Fruit fly (Drosophila melanogaster) whole organism, embryonic: Measurements from ENCODE around the gene Uggt.

Experiments
- ATbp ChIP-seq: fragments of 200-800 bp; sonication (Bioruptor generic); optimal IDR thresholded peaks from 2 replicates; lab custom pipeline; 2017; ENCODE audit warnings: missing biosample characterization, mild to moderate bottlenecking, missing genetic modification characterization, missing genetic modification reagents
- Antp ChIP-seq: fragments of 200-800 bp; sonication (Bioruptor generic); optimal IDR thresholded peaks from 3 replicates; lab custom pipeline; 2016; ENCODE audit warnings: missing biosample characterization, missing genetic modification characterization
- BEAF-32 ChIP-seq: fragments of 200-800 bp; sonication (Bioruptor generic); optimal IDR thresholded peaks from 3 replicates; lab custom pipeline; 2017; ENCODE audit warnings: missing biosample characterization, missing genetic modification characterization, mild to moderate bottlenecking, moderate library complexity, missing genetic modification reagents
- CG1024 ChIP-seq: fragments of 200-800 bp; sonication (Bioruptor generic); IDR thresholded peaks from 2 replicates; pipeline ENCODE4 v1.3.6; 2022; ENCODE audit warnings: missing biosample characterization, missing genetic modification characterization
- CG10366 ChIP-seq: fragments of 200-800 bp; sonication (Bioruptor generic); IDR thresholded peaks from 2 replicates; pipeline ENCODE4 v1.3.6; 2022; ENCODE audit warnings: missing biosample characterization, missing genetic modification characterization
- CG11247 ChIP-seq: fragments of 200-800 bp; sonication (Bioruptor generic); IDR thresholded peaks from 2 replicates; pipeline ENCODE4 v1.3.6; 2022; ENCODE audit warnings: missing biosample characterization, missing genetic modification characterization
- CG12299 ChIP-seq: fragments of 200-800 bp; sonication (Bioruptor generic); optimal IDR thresholded peaks from 2 replicates; lab custom pipeline; 2018; ENCODE audit warnings: missing biosample characterization, mild to moderate bottlenecking, missing genetic modification characterization
- CG1233 ChIP-seq: fragments of 200-800 bp; sonication (Bioruptor generic); optimal IDR thresholded peaks from 4 replicates; lab custom pipeline; 2018; ENCODE audit warnings: missing biosample characterization, mild to moderate bottlenecking, missing genetic modification characterization
- CG12391 ChIP-seq: fragments of 200-800 bp; sonication (Bioruptor generic); optimal IDR thresholded peaks from 3 replicates; lab custom pipeline; 2018; ENCODE audit warnings: missing biosample characterization, mild to moderate bottlenecking, missing genetic modification characterization, moderate library complexity
- CG1602 ChIP-seq: fragments of 200-800 bp; sonication (Bioruptor generic); optimal IDR thresholded peaks from 3 replicates; lab custom pipeline; 2016; ENCODE audit warnings: missing biosample characterization, missing genetic modification characterization
- CG1603 ChIP-seq: fragments of 200-800 bp; sonication (Bioruptor generic); optimal IDR thresholded peaks from 2 replicates; lab custom pipeline; 2019; ENCODE audit warnings: missing biosample characterization, mild to moderate bottlenecking, missing genetic modification characterization, moderate library complexity
- CG18599 ChIP-seq: fragments of 200-800 bp; sonication (Bioruptor generic); optimal IDR thresholded peaks from 3 replicates; lab custom pipeline; 2017; ENCODE audit warnings: missing biosample characterization, missing genetic modification characterization, mild to moderate bottlenecking, moderate library complexity, missing genetic modification reagents
- CG2202 ChIP-seq: fragments of 200-800 bp; sonication (Bioruptor generic); optimal IDR thresholded peaks from 2 replicates; lab custom pipeline; 2018; ENCODE audit warnings: missing biosample characterization, mild to moderate bottlenecking, missing genetic modification characterization
- CG32767 ChIP-seq: fragments of 200-800 bp; sonication (Bioruptor generic); IDR thresholded peaks from 2 replicates; pipeline ENCODE4 v1.3.6; 2022; ENCODE audit warnings: missing biosample characterization, missing genetic modification characterization
- CG32772 ChIP-seq: fragments of 200-800 bp; sonication (Bioruptor generic); IDR thresholded peaks from 2 replicates; pipeline ENCODE4 v1.3.6; 2022; ENCODE audit warnings: missing biosample characterization, missing genetic modification characterization
- CG4404 ChIP-seq: fragments of 200-800 bp; sonication (Bioruptor generic); IDR thresholded peaks from 2 replicates; pipeline ENCODE4 v1.3.6; 2022; ENCODE audit warnings: missing biosample characterization, missing genetic modification characterization
- CG6791 ChIP-seq: fragments of 200-800 bp; sonication (Bioruptor generic); IDR thresholded peaks from 3 replicates; pipeline ENCODE4 v1.3.6; 2022; ENCODE audit warnings: missing biosample characterization, missing genetic modification characterization; ENCODE audit not compliant: partially characterized antibody
- CrebB ChIP-seq: fragments of 200-800 bp; sonication (Bioruptor generic); optimal IDR thresholded peaks from 3 replicates; lab custom pipeline; 2018; ENCODE audit warnings: missing biosample characterization, mild to moderate bottlenecking, missing genetic modification characterization
- Dp ChIP-seq: fragments of 200-800 bp; sonication (Bioruptor generic); optimal IDR thresholded peaks from 2 replicates; lab custom pipeline; 2018; ENCODE audit warnings: missing biosample characterization, mild to moderate bottlenecking, missing genetic modification characterization, moderate library complexity
- HLHmδ ChIP-seq: fragments of 200-800 bp; sonication (Bioruptor generic); optimal IDR thresholded peaks from 2 replicates; lab custom pipeline; 2018; ENCODE audit warnings: missing biosample characterization, mild to moderate bottlenecking, missing genetic modification characterization, moderate library complexity
- Oaz ChIP-seq: fragments of 200-800 bp; sonication (Bioruptor generic); IDR thresholded peaks from 2 replicates; pipeline ENCODE4 v1.3.6; 2022; ENCODE audit warnings: missing biosample characterization, missing genetic modification characterization
- Ptx1 ChIP-seq: fragments of 200-800 bp; sonication (Bioruptor generic); IDR thresholded peaks from 2 replicates; pipeline ENCODE4 v1.3.6; 2022; ENCODE audit warnings: missing biosample characterization, missing genetic modification characterization
- Side ChIP-seq: fragments of 200-800 bp; sonication (Bioruptor generic); optimal IDR thresholded peaks from 2 replicates; lab custom pipeline; 2016; ENCODE audit warnings: missing biosample characterization, missing genetic modification characterization
- Ssrp ChIP-seq: fragments of 200-800 bp; sonication (Bioruptor generic); optimal IDR thresholded peaks from 2 replicates; lab custom pipeline; 2018; ENCODE audit warnings: missing biosample characterization, mild to moderate bottlenecking, missing genetic modification characterization, moderate library complexity
- TFAM ChIP-seq: fragments of 200-800 bp; sonication (Bioruptor generic); optimal IDR thresholded peaks from 2 replicates; lab custom pipeline; 2017; ENCODE audit warnings: missing biosample characterization, missing genetic modification characterization, inconsistent platforms
- Usf ChIP-seq: fragments of 200-800 bp; sonication (Bioruptor generic); optimal IDR thresholded peaks from 2 replicates; lab custom pipeline; 2017; ENCODE audit warnings: missing genotype, missing biosample characterization, missing genetic modification characterization
- Xbp1 ChIP-seq: fragments of 200-800 bp; sonication (Bioruptor generic); optimal IDR thresholded peaks from 3 replicates; lab custom pipeline; 2016; ENCODE audit warnings: missing biosample characterization, mild to moderate bottlenecking, missing genetic modification characterization
- ap ChIP-seq: fragments of 200-800 bp; sonication (Bioruptor generic); IDR thresholded peaks from 2 replicates; pipeline ENCODE4 v1.3.6; 2022; ENCODE audit warnings: missing biosample characterization, missing genetic modification characterization
- bsh ChIP-seq, 2 experiments: fragments of 200-800 bp; sonication (Bioruptor generic); optimal IDR thresholded peaks; 2 replicates each; lab custom pipeline; 2017 to 2018; ENCODE audit warnings: mild to moderate bottlenecking in 2 of 2, missing biosample characterization in 2 of 2, missing genetic modification characterization in 2 of 2, moderate library complexity in 1 of 2
- btn ChIP-seq: fragments of 200-800 bp; sonication (Bioruptor generic); optimal IDR thresholded peaks from 2 replicates; lab custom pipeline; 2016; ENCODE audit warnings: missing biosample characterization, missing genetic modification characterization
- da ChIP-seq: fragments of 200-800 bp; sonication (Bioruptor generic); optimal IDR thresholded peaks from 2 replicates; lab custom pipeline; 2016; ENCODE audit warnings: missing biosample characterization, missing genetic modification characterization
- emc ChIP-seq: fragments of 200-800 bp; sonication (Bioruptor generic); optimal IDR thresholded peaks from 2 replicates; lab custom pipeline; 2016; ENCODE audit warnings: missing biosample characterization, missing genetic modification characterization
- ewg ChIP-seq: fragments of 200-800 bp; sonication (Bioruptor generic); optimal IDR thresholded peaks from 3 replicates; lab custom pipeline; 2017; ENCODE audit warnings: mild to moderate bottlenecking, missing biosample characterization, missing genetic modification reagents, missing genetic modification characterization
- ftz-f1 ChIP-seq: fragments of 200-800 bp; sonication (Bioruptor generic); optimal IDR thresholded peaks from 2 replicates; lab custom pipeline; 2016; ENCODE audit warnings: missing biosample characterization, missing genetic modification characterization
- grn ChIP-seq: fragments of 200-800 bp; sonication (Bioruptor generic); optimal IDR thresholded peaks from 3 replicates; lab custom pipeline; 2017; ENCODE audit warnings: missing biosample characterization, missing genetic modification characterization
- gsb ChIP-seq: fragments of 200-800 bp; sonication (Bioruptor generic); IDR thresholded peaks from 2 replicates; pipeline ENCODE4 v1.3.6; 2022; ENCODE audit warnings: missing biosample characterization, missing genetic modification characterization
- jigr1 ChIP-seq: fragments of 200-800 bp; sonication (Bioruptor generic); IDR thresholded peaks from 3 replicates; pipeline ENCODE4 v1.3.6; 2022; ENCODE audit warnings: missing biosample characterization, missing genetic modification characterization
- luna ChIP-seq: fragments of 200-800 bp; sonication (Bioruptor generic); optimal IDR thresholded peaks from 2 replicates; lab custom pipeline; 2016; ENCODE audit warnings: missing biosample characterization, missing genetic modification characterization
- nmo ChIP-seq: fragments of 200-800 bp; sonication (Bioruptor generic); optimal IDR thresholded peaks from 2 replicates; lab custom pipeline; 2018; ENCODE audit warnings: missing biosample characterization, mild to moderate bottlenecking, missing genetic modification characterization, moderate library complexity
- run ChIP-seq: fragments of 200-800 bp; sonication (Bioruptor generic); optimal IDR thresholded peaks from 3 replicates; lab custom pipeline; 2018; ENCODE audit warnings: missing biosample characterization, mild to moderate bottlenecking, missing genetic modification characterization
- schlank ChIP-seq: fragments of 200-800 bp; sonication (Bioruptor generic); optimal IDR thresholded peaks from 2 replicates; lab custom pipeline; 2018; ENCODE audit warnings: missing biosample characterization, mild to moderate bottlenecking, missing genetic modification characterization
- shn ChIP-seq: fragments of 200-800 bp; sonication (Bioruptor generic); optimal IDR thresholded peaks from 3 replicates; lab custom pipeline; 2016; ENCODE audit warnings: missing biosample characterization, missing genetic modification characterization
- sisA ChIP-seq: fragments of 200-800 bp; sonication (Bioruptor generic); IDR thresholded peaks from 2 replicates; pipeline ENCODE4 v1.3.6; 2022; ENCODE audit warnings: missing biosample characterization, missing genetic modification characterization
- slou ChIP-seq: fragments of 200-800 bp; sonication (Bioruptor generic); optimal IDR thresholded peaks from 3 replicates; lab custom pipeline; 2016; ENCODE audit warnings: missing biosample characterization, missing genetic modification characterization
- so ChIP-seq: fragments of 200-800 bp; sonication (Bioruptor generic); IDR thresholded peaks from 3 replicates; pipeline ENCODE4 v1.3.6; 2022; ENCODE audit warnings: missing biosample characterization, missing genetic modification characterization
- stc ChIP-seq: fragments of 200-800 bp; sonication (Bioruptor generic); IDR thresholded peaks from 2 replicates; pipeline ENCODE4 v1.3.6; 2022; ENCODE audit warnings: missing biosample characterization, missing genetic modification characterization
- tin ChIP-seq: fragments of 200-800 bp; sonication (Bioruptor generic); optimal IDR thresholded peaks from 3 replicates; lab custom pipeline; 2016; ENCODE audit warnings: missing biosample characterization, missing genetic modification characterization
- tll ChIP-seq, 2 experiments: fragments of 200-800 bp in 1 of 2; fragments of >200 bp in 1 of 2; sonication (Bioruptor generic) in 1 of 2; optimal IDR thresholded peaks; 2 replicates each; lab custom pipeline; 2017 to 2019; ENCODE audit warnings: missing biosample characterization in 2 of 2, missing genetic modification characterization in 2 of 2, mild to moderate bottlenecking in 1 of 2, moderate library complexity in 1 of 2
- trem ChIP-seq: fragments of 200-800 bp; optimal IDR thresholded peaks from 3 replicates; lab custom pipeline; 2019; ENCODE audit warnings: missing biosample characterization, mild to moderate bottlenecking, missing genetic modification characterization, moderate library complexity
- tup ChIP-seq: fragments of 200-800 bp; sonication (Bioruptor generic); optimal IDR thresholded peaks from 2 replicates; lab custom pipeline; 2016; ENCODE audit warnings: missing biosample characterization, mild to moderate bottlenecking, missing genetic modification characterization, moderate library complexity
- tx ChIP-seq: fragments of 200-800 bp; sonication (Bioruptor generic); optimal IDR thresholded peaks from 2 replicates; lab custom pipeline; 2016; ENCODE audit warnings: missing biosample characterization, missing genetic modification characterization

Gene Uggt

dm6 chr3L:18867521-18867920 is 5.0 kb upstream of the Uggt start, which contains the start of gene Dysb (continued):
- TF ChIP-seq Xbp1 (GFP tag; lab: Kevin White, UChicago) (peak; percentile 89), so (GFP tag; lab: Robert Waterston, UW) (peak; percentile 89), Antp (GFP tag; lab: Kevin White, UChicago) (peak; percentile 48), CG2202 (tag; lab: Kevin White, UChicago) (peak; percentile 58), stc (peak; percentile 89), tx (GFP tag; lab: Kevin White, UChicago) (peak; percentile 32), CG1603 (tag; lab: Kevin White, UChicago) (peak; percentile 61), tin (GFP tag; lab: Kevin White, UChicago) (peak; percentile 86), grn (GFP tag; lab: Kevin White, UChicago) (peak; percentile 4), jigr1 (GFP tag; lab: Robert Waterston, UW) (peak; percentile 12; the same call in 1 of the 3 replicates), BEAF-32 (GFP tag; lab: Kevin White, UChicago) (no peak), CG6791 (GFP tag; lab: Robert Waterston, UW) (no peak), bsh (GFP tag; optimal IDR thresholded peaks at IDR 0.05; lab: Kevin White, UChicago) (peak; percentile 48 to 92), CG1233 (GFP tag; lab: Kevin White, UChicago) (peak; percentile 87), CG18599 (GFP tag; lab: Kevin White, UChicago) (peak; percentile 91), emc (no peak), CG1024 (GFP tag; lab: Robert Waterston, UW) (peak; percentile 79), da (GFP tag; lab: Kevin White, UChicago) (peak; percentile 5), ap (GFP tag; lab: Robert Waterston, UW) (peak; percentile 82), ATbp (GFP tag; lab: Kevin White, UChicago) (peak; percentile 82), sisA (GFP tag; lab: Robert Waterston, UW) (peak; percentile 85), nmo (GFP tag; lab: Kevin White, UChicago) (peak; percentile 80), ftz-f1 (GFP tag; lab: Kevin White, UChicago) (peak; percentile 49), CG32767 (peak; percentile 70), run (tag; lab: Kevin White, UChicago) (peak; percentile 76), slou (peak; percentile 21), tup (peak; percentile 53), gsb (GFP tag; lab: Robert Waterston, UW) (peak; percentile 75), CrebB (tag; lab: Kevin White, UChicago) (peak; percentile 75), Oaz (GFP tag; lab: Robert Waterston, UW) (peak; percentile 81), Ptx1 (GFP tag; lab: Robert Waterston, UW) (no peak; the same call in 1 of the 2 replicates), CG32772 (GFP tag; lab: Robert Waterston, UW) (peak; percentile 86), schlank (peak; percentile 70), shn (GFP tag; lab: Kevin White, UChicago) (peak; percentile 26), Side (GFP tag; lab: Kevin White, UChicago) (peak; percentile 66), TFAM (GFP tag; lab: Kevin White, UChicago) (peak; percentile 8), HLHmδ (GFP tag; lab: Kevin White, UChicago) (peak; percentile 61), Dp (GFP tag; lab: Kevin White, UChicago) (peak; percentile 12), CG10366 (GFP tag; lab: Robert Waterston, UW) (peak; percentile 88), CG4404 (no peak), CG1602 (GFP tag; lab: Kevin White, UChicago) (peak; percentile 78), CG12391 (tag; lab: Kevin White, UChicago) (peak; percentile 92), Ssrp (peak; percentile 83), ewg (GFP tag; lab: Kevin White, UChicago) (peak; percentile 76), CG11247 (GFP tag; lab: Robert Waterston, UW) (peak; percentile 89), CG12299 (tag; lab: Kevin White, UChicago) (peak; percentile 86), trem (tag; lab: Kevin White, UChicago) (peak; percentile 72), luna (GFP tag; lab: Kevin White, UChicago) (peak; percentile 22), btn (GFP tag; lab: Kevin White, UChicago) (no peak), tll (GFP tag; optimal IDR thresholded peaks at IDR 0.05; lab: Kevin White, UChicago) (no peak), Usf (peak; percentile 61)
